Fruit fly (Drosophila melanogaster): ENCODE data around the gene bsk.

DNA sequence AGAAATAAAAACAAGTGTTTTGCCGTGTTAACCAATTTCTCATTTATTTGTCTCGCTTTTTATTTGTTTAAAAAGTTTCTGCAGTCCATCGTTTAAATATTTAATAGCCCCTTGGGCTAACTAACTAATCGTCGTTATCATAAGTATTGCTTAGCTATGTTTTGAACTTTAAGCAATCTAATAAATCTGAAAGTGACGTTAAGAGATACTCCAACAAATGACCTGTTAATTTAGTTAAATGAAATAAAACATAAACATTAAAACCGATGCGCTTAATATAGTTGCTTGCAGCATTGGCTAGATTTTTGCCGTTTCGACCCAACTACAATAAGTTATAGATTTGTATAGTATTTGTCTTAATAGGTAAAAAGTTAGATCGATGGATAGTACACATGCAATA is 11.5 kb upstream of the bsk start:
- TF ChIP-seq pan (optimal IDR thresholded peaks at IDR 0.05) (no peak), psq (optimal IDR thresholded peaks at IDR 0.05) (no peak), Dll (optimal IDR thresholded peaks at IDR 0.05) (no peak), CG8478 (optimal IDR thresholded peaks at IDR 0.05) (no peak), usp (GFP tag; optimal IDR thresholded peaks at IDR 0.05) (no peak)

Measured in whole organism.